Worm (Caenorhabditis elegans): ENCODE data around the gene T12D8.5.

T12D8.5 gene

ce11 chrIII:13624226-13624625, 2.4 kb downstream of the T12D8.5 start, which contains the start of gene taf-9:
taf-9 (plus strand) TSS chrIII:13624276.
- TF ChIP-seq unc-62 (GFP tag; optimal IDR thresholded peaks at IDR 0.05) (no peak), mep-1 (tag; optimal IDR thresholded peaks at IDR 0.05) (no peak), unc-39 (tag; optimal IDR thresholded peaks at IDR 0.05) (no peak), blmp-1 (tag; optimal IDR thresholded peaks at IDR 0.05) (no peak), nhr-2 (tag; optimal IDR thresholded peaks at IDR 0.05) (no peak), M03D4.4 (tag; optimal IDR thresholded peaks at IDR 0.05) (no peak), snpc-4 (tag; optimal IDR thresholded peaks at IDR 0.05) (no peak), elt-1 (tag; optimal IDR thresholded peaks at IDR 0.05; ENCODE audit: borderline replicate concordance, insufficient read depth) (no peak), bed-3 (GFP tag; optimal IDR thresholded peaks at IDR 0.05) (no peak), hlh-1 (tag; optimal IDR thresholded peaks at IDR 0.05) (no peak)

ce11 chrIII:13623014-13623413, 3.6 kb downstream of the T12D8.5 start, which contains the start of gene mlc-5:
mlc-5 (plus strand) TSS chrIII:13623314.
- TF ChIP-seq unc-39 (tag; optimal IDR thresholded peaks at IDR 0.05): no peak
- TF ChIP-seq flh-1 (GFP tag; optimal IDR thresholded peaks at IDR 0.05): no peak
- TF ChIP-seq elt-1 (tag; optimal IDR thresholded peaks at IDR 0.05; ENCODE audit: borderline replicate concordance, insufficient read depth): no peak
- TF ChIP-seq lin-32 (GFP tag; optimal IDR thresholded peaks at IDR 0.05): no peak
- no peak for TF ChIP-seq sptf-1 (tag; optimal IDR thresholded peaks at IDR 0.05)
- no peak for TF ChIP-seq ceh-83 (GFP tag; optimal IDR thresholded peaks at IDR 0.05)
- TF ChIP-seq ces-1 (GFP tag; optimal IDR thresholded peaks at IDR 0.05): no peak
- no peak for TF ChIP-seq nhr-2 (tag; optimal IDR thresholded peaks at IDR 0.05)
- no peak for TF ChIP-seq mls-2 (tag; optimal IDR thresholded peaks at IDR 0.05)
- no peak for TF ChIP-seq elt-3 (tag; optimal IDR thresholded peaks at IDR 0.05)
- no peak for TF ChIP-seq lin-13 (tag; optimal IDR thresholded peaks at IDR 0.05)
- TF ChIP-seq snpc-4 (tag; optimal IDR thresholded peaks at IDR 0.05): no peak
- TF ChIP-seq tbx-8 (GFP tag; optimal IDR thresholded peaks at IDR 0.05): no peak
- TF ChIP-seq hlh-1 (tag; optimal IDR thresholded peaks at IDR 0.05): no peak
- TF ChIP-seq nhr-237 (tag; optimal IDR thresholded peaks at IDR 0.05): no peak
- no peak for TF ChIP-seq unc-62 (GFP tag; optimal IDR thresholded peaks at IDR 0.05)
- no peak for TF ChIP-seq ceh-43 (GFP tag; optimal IDR thresholded peaks at IDR 0.05)
- no peak for TF ChIP-seq unc-120 (tag; optimal IDR thresholded peaks at IDR 0.05; ENCODE audit: poor library complexity, severe bottlenecking)
- TF ChIP-seq cnd-1 (tag; optimal IDR thresholded peaks at IDR 0.05): no peak
- no peak for TF ChIP-seq ham-2 (GFP tag; optimal IDR thresholded peaks at IDR 0.05)

ce11 chrIII:13622268-13622667, 4.3 kb downstream of the T12D8.5 start, which contains the start of gene hip-1:
hip-1 (minus strand) TSS chrIII:13622492.
- TF ChIP-seq ces-1 (GFP tag; optimal IDR thresholded peaks at IDR 0.05) (peak; percentile 40), mep-1 (tag; optimal IDR thresholded peaks at IDR 0.05) (peak; percentile 40), lsy-2 (tag; optimal IDR thresholded peaks at IDR 0.05) (peak; percentile 45), ham-2 (GFP tag; optimal IDR thresholded peaks at IDR 0.05) (no peak), unc-62 (GFP tag; optimal IDR thresholded peaks at IDR 0.05) (peak; percentile 17), unc-120 (tag; optimal IDR thresholded peaks at IDR 0.05; ENCODE audit: poor library complexity, severe bottlenecking) (peak; percentile 11), sem-2 (GFP tag; optimal IDR thresholded peaks at IDR 0.05) (no peak), ceh-83 (GFP tag; optimal IDR thresholded peaks at IDR 0.05) (no peak), nhr-237 (tag; optimal IDR thresholded peaks at IDR 0.05) (peak; percentile 23)

- TF ChIP-seq unc-120 (tag; optimal IDR thresholded peaks at IDR 0.05; ENCODE audit: poor library complexity, severe bottlenecking): no peak
- no peak for TF ChIP-seq nhr-12 (tag; optimal IDR thresholded peaks at IDR 0.05)
- TF ChIP-seq nhr-28 (tag; optimal IDR thresholded peaks at IDR 0.05): no peak
- TF ChIP-seq bed-3 (GFP tag; optimal IDR thresholded peaks at IDR 0.05): no peak
- TF ChIP-seq tbx-8 (GFP tag; optimal IDR thresholded peaks at IDR 0.05): no peak
- no peak for TF ChIP-seq unc-39 (tag; optimal IDR thresholded peaks at IDR 0.05)
- TF ChIP-seq nhr-237 (tag; optimal IDR thresholded peaks at IDR 0.05): no peak
- TF ChIP-seq drap-1 (GFP tag; optimal IDR thresholded peaks at IDR 0.05): no peak
These were observed 4.9 kb downstream of the T12D8.5 start for ce11 chrIII:13621717-13622116.

ce11 chrIII:13621012-13621411, 5.6 kb downstream of the T12D8.5 start:
- TF ChIP-seq tbx-8 (GFP tag; optimal IDR thresholded peaks at IDR 0.05): no peak
- TF ChIP-seq ceh-39 (tag; optimal IDR thresholded peaks at IDR 0.05): no peak
- no peak for TF ChIP-seq nhr-237 (tag; optimal IDR thresholded peaks at IDR 0.05)
- TF ChIP-seq sem-2 (GFP tag; optimal IDR thresholded peaks at IDR 0.05): no peak
- TF ChIP-seq sptf-1 (tag; optimal IDR thresholded peaks at IDR 0.05): no peak
- no peak for TF ChIP-seq mep-1 (tag; optimal IDR thresholded peaks at IDR 0.05)
- no peak for TF ChIP-seq nhr-12 (tag; optimal IDR thresholded peaks at IDR 0.05)
- TF ChIP-seq mab-5 (tag; optimal IDR thresholded peaks at IDR 0.05): no peak
- no peak for TF ChIP-seq mls-2 (tag; optimal IDR thresholded peaks at IDR 0.05)
- TF ChIP-seq lin-13 (tag; optimal IDR thresholded peaks at IDR 0.05): no peak
- TF ChIP-seq unc-39 (tag; optimal IDR thresholded peaks at IDR 0.05): no peak
- TF ChIP-seq ces-1 (GFP tag; optimal IDR thresholded peaks at IDR 0.05): no peak
- no peak for TF ChIP-seq nhr-28 (tag; optimal IDR thresholded peaks at IDR 0.05)
- no peak for TF ChIP-seq ham-2 (GFP tag; optimal IDR thresholded peaks at IDR 0.05)
- TF ChIP-seq pha-4 (tag; optimal IDR thresholded peaks at IDR 0.05): no peak
- TF ChIP-seq ceh-43 (GFP tag; optimal IDR thresholded peaks at IDR 0.05): no peak
- no peak for TF ChIP-seq bed-3 (GFP tag; optimal IDR thresholded peaks at IDR 0.05)
- no peak for TF ChIP-seq nhr-76 (tag; optimal IDR thresholded peaks at IDR 0.05)
- TF ChIP-seq hlh-1 (tag; optimal IDR thresholded peaks at IDR 0.05): no peak
